Worm (Caenorhabditis elegans) whole organism, late embryonic: ENCODE results near the gene clh-5.

ENCODE experiments used
- C38D4.7 ChIP-seq: fragments of 200-800 bp; sonication (Bioruptor generic); optimal IDR thresholded peaks from 2 replicates; lab custom pipeline; 2018; ENCODE audit warnings: mild to moderate bottlenecking, missing genetic modification characterization, moderate library complexity, missing compliant biosample characterization
- F13H6.1 ChIP-seq: sonication (generic microtip); optimal IDR thresholded peaks from 2 replicates; lab custom pipeline; 2016; ENCODE audit warnings: missing genetic modification characterization, missing compliant biosample characterization
- K02D7.2 ChIP-seq: sonication (generic microtip); optimal IDR thresholded peaks from 2 replicates; lab custom pipeline; 2017; ENCODE audit warnings: mild to moderate bottlenecking, missing genetic modification characterization, missing compliant biosample characterization
- T23F11.4 ChIP-seq: fragments of 200-800 bp; sonication (Bioruptor generic); optimal IDR thresholded peaks from 2 replicates; lab custom pipeline; 2018; ENCODE audit warnings: mild to moderate bottlenecking, missing genetic modification characterization, missing compliant biosample characterization
- ama-1 ChIP-seq: fragments of 150-350 bp; optimal IDR thresholded peaks from 2 replicates; lab custom pipeline; 2014
- ceh-14 ChIP-seq: sonication (generic microtip); optimal IDR thresholded peaks from 2 replicates; lab custom pipeline; 2016; ENCODE audit warnings: missing genotype, missing genetic modification characterization, missing compliant biosample characterization
- ceh-18 ChIP-seq: sonication (generic microtip); optimal IDR thresholded peaks from 2 replicates; lab custom pipeline; 2016; ENCODE audit warnings: missing genetic modification characterization, missing compliant biosample characterization
- ceh-19 ChIP-seq: fragments of 200-800 bp; sonication (Bioruptor generic); optimal IDR thresholded peaks from 2 replicates; lab custom pipeline; 2018; ENCODE audit warnings: mild to moderate bottlenecking, missing genetic modification characterization, missing compliant biosample characterization
- ceh-2 ChIP-seq: sonication (generic microtip); optimal IDR thresholded peaks from 2 replicates; lab custom pipeline; 2016; ENCODE audit warnings: missing genotype, missing genetic modification characterization, missing compliant biosample characterization
- ceh-22 ChIP-seq: sonication (generic microtip); optimal IDR thresholded peaks from 2 replicates; lab custom pipeline; 2017; ENCODE audit warnings: missing biosample characterization, missing genetic modification characterization
- ceh-24 ChIP-seq: sonication (generic microtip); optimal IDR thresholded peaks from 2 replicates; lab custom pipeline; 2016; ENCODE audit warnings: mild to moderate bottlenecking, missing genetic modification characterization, missing compliant biosample characterization
- ceh-30 ChIP-seq: fragments of 150-350 bp; optimal IDR thresholded peaks from 2 replicates; lab custom pipeline; 2014; ENCODE audit warnings: missing biosample characterization, missing genetic modification characterization
- ceh-48 ChIP-seq: sonication (generic microtip); optimal IDR thresholded peaks from 2 replicates; lab custom pipeline; 2016; ENCODE audit warnings: missing genetic modification characterization, inconsistent platforms, missing compliant biosample characterization
- ceh-9 ChIP-seq: sonication (generic microtip); optimal IDR thresholded peaks from 2 replicates; lab custom pipeline; 2016; ENCODE audit warnings: mild to moderate bottlenecking, missing genetic modification characterization, inconsistent platforms, missing compliant biosample characterization
- dmd-4 ChIP-seq: sonication (generic microtip); optimal IDR thresholded peaks from 2 replicates; lab custom pipeline; 2016; ENCODE audit warnings: borderline replicate concordance, missing genetic modification characterization, missing compliant biosample characterization
- elt-2 ChIP-seq: sonication (generic microtip); optimal IDR thresholded peaks from 2 replicates; lab custom pipeline; 2016; ENCODE audit warnings: missing genetic modification reagents, missing genetic modification characterization, missing compliant biosample characterization
- elt-4 ChIP-seq: sonication (generic microtip); optimal IDR thresholded peaks from 2 replicates; lab custom pipeline; 2016; ENCODE audit warnings: missing genetic modification characterization, missing compliant biosample characterization
- ets-4 ChIP-seq: sonication (generic microtip); optimal IDR thresholded peaks from 2 replicates; lab custom pipeline; 2016; ENCODE audit warnings: missing genetic modification characterization, missing compliant biosample characterization
- fax-1 ChIP-seq: sonication (generic microtip); optimal IDR thresholded peaks from 2 replicates; lab custom pipeline; 2016; ENCODE audit warnings: missing genotype, missing genetic modification characterization, missing compliant biosample characterization
- fkh-10 ChIP-seq: fragments of 150-350 bp; optimal IDR thresholded peaks from 2 replicates; lab custom pipeline; 2014; ENCODE audit warnings: missing biosample characterization, missing genetic modification reagents, missing genetic modification characterization
- fkh-6 ChIP-seq: sonication (generic microtip); optimal IDR thresholded peaks from 2 replicates; lab custom pipeline; 2016; ENCODE audit warnings: missing genetic modification characterization, missing compliant biosample characterization
- gmeb-2 ChIP-seq: sonication (generic microtip); optimal IDR thresholded peaks from 2 replicates; lab custom pipeline; 2016; ENCODE audit warnings: missing genetic modification characterization, inconsistent platforms, missing compliant biosample characterization
- hlh-30 ChIP-seq: sonication (generic microtip); optimal IDR thresholded peaks from 2 replicates; lab custom pipeline; 2017; ENCODE audit warnings: antibody characterized with exemption, missing genetic modification characterization, missing compliant biosample characterization; ENCODE audit not compliant: insufficient read depth
- hlh-6 ChIP-seq: sonication (generic microtip); optimal IDR thresholded peaks from 2 replicates; lab custom pipeline; 2016; ENCODE audit warnings: missing genotype, missing genetic modification characterization, missing compliant biosample characterization
- lin-11 ChIP-seq: fragments of 200-800 bp; sonication (Bioruptor generic); optimal IDR thresholded peaks from 2 replicates; lab custom pipeline; 2018; ENCODE audit warnings: mild to moderate bottlenecking, missing genetic modification characterization, missing compliant biosample characterization
- madf-2 ChIP-seq: sonication (generic microtip); optimal IDR thresholded peaks from 2 replicates; lab custom pipeline; 2017; ENCODE audit warnings: missing genetic modification characterization, missing compliant biosample characterization
- mec-3 ChIP-seq: sonication (generic microtip); optimal IDR thresholded peaks from 2 replicates; lab custom pipeline; 2016; ENCODE audit warnings: borderline replicate concordance, missing genetic modification characterization, missing compliant biosample characterization
- nfya-1 ChIP-seq: sonication (generic microtip); optimal IDR thresholded peaks from 2 replicates; lab custom pipeline; 2017; ENCODE audit warnings: missing genetic modification characterization, mild to moderate bottlenecking, missing compliant biosample characterization, antibody characterized with exemption, moderate library complexity
- nhr-11 ChIP-seq: fragments of 150-350 bp; optimal IDR thresholded peaks from 2 replicates; lab custom pipeline; 2014; ENCODE audit warnings: missing biosample characterization, missing genetic modification characterization
- nhr-232 ChIP-seq: sonication (generic microtip); optimal IDR thresholded peaks from 2 replicates; lab custom pipeline; 2016; ENCODE audit warnings: missing genetic modification characterization, missing compliant biosample characterization
- npax-4 ChIP-seq: sonication (generic microtip); optimal IDR thresholded peaks from 2 replicates; lab custom pipeline; 2016; ENCODE audit warnings: missing genetic modification characterization, missing compliant biosample characterization
- pat-9 ChIP-seq: fragments of 200-800 bp; sonication (Bioruptor generic); optimal IDR thresholded peaks from 2 replicates; lab custom pipeline; 2018; ENCODE audit warnings: mild to moderate bottlenecking, missing genetic modification characterization, moderate library complexity, missing compliant biosample characterization
- pax-1 ChIP-seq: fragments of 150-350 bp; optimal IDR thresholded peaks from 2 replicates; lab custom pipeline; 2014; ENCODE audit warnings: missing biosample characterization, missing genetic modification characterization
- pqm-1 ChIP-seq: sonication (generic microtip); optimal IDR thresholded peaks from 2 replicates; lab custom pipeline; 2016; ENCODE audit warnings: missing genetic modification characterization, missing compliant biosample characterization
- pros-1 ChIP-seq: fragments of 150-350 bp; optimal IDR thresholded peaks from 2 replicates; lab custom pipeline; 2014; ENCODE audit warnings: missing biosample characterization, missing genetic modification reagents, missing genetic modification characterization
- rnt-1 ChIP-seq: sonication (generic microtip); optimal IDR thresholded peaks from 2 replicates; lab custom pipeline; 2016; ENCODE audit warnings: missing genetic modification characterization, missing compliant biosample characterization
- sdc-2 ChIP-seq: sonication (generic microtip); optimal IDR thresholded peaks from 2 replicates; lab custom pipeline; 2016; ENCODE audit warnings: missing genotype, missing genetic modification characterization, missing compliant biosample characterization
- tbx-2 ChIP-seq: sonication (generic microtip); optimal IDR thresholded peaks from 2 replicates; lab custom pipeline; 2016; ENCODE audit warnings: missing genetic modification characterization, missing compliant biosample characterization
- tbx-7 ChIP-seq: sonication (generic microtip); optimal IDR thresholded peaks from 2 replicates; lab custom pipeline; 2016; ENCODE audit warnings: missing genotype, missing genetic modification characterization, missing compliant biosample characterization
- ttx-3 ChIP-seq: sonication (generic microtip); optimal IDR thresholded peaks from 2 replicates; lab custom pipeline; 2016; ENCODE audit warnings: missing genetic modification reagents, missing genetic modification characterization, missing compliant biosample characterization
- unc-3 ChIP-seq, 2 experiments: fragments of 200-800 bp in 1 of 2; sonication (Bioruptor generic) in 1 of 2; sonication (generic microtip) in 1 of 2; conservative IDR thresholded peaks in 1 of 2; optimal IDR thresholded peaks in 1 of 2; 2 replicates each; pipeline versions ENCODE4 v1.3.6 to Lab custom; 2016 to 2022; ENCODE audit warnings: missing compliant biosample characterization in 2 of 2, missing genetic modification characterization in 2 of 2, missing genetic modification reagents in 1 of 2
- unc-42 ChIP-seq: sonication (generic microtip); optimal IDR thresholded peaks from 2 replicates; lab custom pipeline; 2016; ENCODE audit warnings: missing genotype, missing genetic modification characterization, missing compliant biosample characterization
- unc-55 ChIP-seq: sonication (generic microtip); optimal IDR thresholded peaks from 2 replicates; lab custom pipeline; 2017; ENCODE audit warnings: missing biosample characterization, missing genetic modification reagents, missing genetic modification characterization
- unc-86 ChIP-seq: sonication (generic microtip); optimal IDR thresholded peaks from 2 replicates; lab custom pipeline; 2016; ENCODE audit warnings: missing genetic modification characterization, missing compliant biosample characterization
- ztf-16 ChIP-seq: sonication (generic microtip); optimal IDR thresholded peaks from 2 replicates; lab custom pipeline; 2017; ENCODE audit warnings: missing genetic modification characterization, missing compliant biosample characterization

clh-5 gene

DNA sequence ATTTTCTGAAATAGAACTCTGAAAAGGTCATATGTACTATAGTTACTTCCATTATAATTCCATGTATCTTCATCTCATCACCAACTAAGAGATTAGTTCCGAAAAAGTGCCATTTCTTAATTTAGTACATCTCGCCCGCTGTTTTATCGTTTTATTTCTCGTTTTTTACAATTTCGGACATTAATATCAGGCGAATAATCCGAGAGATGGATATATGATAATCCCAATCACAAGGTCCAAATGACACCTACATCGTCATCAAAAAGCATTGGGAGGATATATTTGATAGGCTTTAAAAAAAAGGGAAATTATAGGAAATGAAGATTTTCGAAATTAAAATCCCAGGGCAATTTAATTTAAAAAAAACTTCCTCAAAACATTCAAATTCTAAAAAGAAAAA lies 21.9 kb upstream of the clh-5 start:
- TF ChIP-seq madf-2 (tag; lab: Kevin White, UChicago) (no peak), pqm-1 (no peak), tbx-7 (tag; lab: Kevin White, UChicago) (no peak), ceh-9 (tag; lab: Kevin White, UChicago) (no peak), fkh-10 (GFP tag; lab: Kevin White, UChicago) (no peak), ceh-2 (tag; lab: Kevin White, UChicago) (no peak), unc-3 (GFP tag; conservative IDR thresholded peaks at IDR 0.05; lab: Robert Waterston, UW) (no peak), unc-3 (tag; optimal IDR thresholded peaks at IDR 0.05; lab: Kevin White, UChicago) (no peak), hlh-30 (tag; lab: Kevin White, UChicago) (no peak), unc-42 (tag; lab: Kevin White, UChicago) (no peak), nhr-232 (no peak), ceh-19 (no peak), T23F11.4 (no peak), ceh-22 (no peak), mec-3 (tag; lab: Kevin White, UChicago) (no peak), elt-4 (no peak), gmeb-2 (tag; lab: Kevin White, UChicago) (no peak)

DNA sequence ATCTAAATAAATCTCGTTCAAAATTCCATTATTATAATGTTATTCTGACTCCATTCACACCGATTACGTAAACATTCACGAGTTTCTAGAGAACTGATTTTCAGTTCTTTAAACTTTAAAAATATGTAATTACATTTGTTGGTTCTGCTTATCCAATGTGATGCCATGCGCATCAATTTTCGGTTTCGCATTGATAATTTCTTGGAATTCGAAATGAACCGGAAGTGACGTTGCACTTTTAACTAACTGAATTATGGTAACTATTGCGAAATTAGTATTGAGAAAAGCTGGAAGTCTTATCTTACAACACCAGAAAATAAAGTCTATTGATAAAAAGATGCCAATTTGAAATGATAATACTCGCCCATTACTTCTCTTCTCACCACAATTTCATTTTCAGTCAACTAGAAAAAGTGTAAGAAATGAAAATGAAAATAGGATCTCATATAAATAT lies 19.4 kb upstream of the clh-5 start:
- TF ChIP-seq unc-42 (tag; lab: Kevin White, UChicago) (no peak), ceh-14 (tag; lab: Kevin White, UChicago) (no peak), ceh-18 (tag; lab: Kevin White, UChicago) (no peak), unc-55 (no peak), ztf-16 (tag; lab: Kevin White, UChicago) (no peak), ttx-3 (tag; lab: Kevin White, UChicago) (no peak), elt-2 (tag; lab: Kevin White, UChicago) (no peak), nhr-11 (no peak), ets-4 (no peak), ceh-24 (tag; lab: Kevin White, UChicago) (no peak), fkh-10 (GFP tag; lab: Kevin White, UChicago) (no peak), pat-9 (tag; lab: Kevin White, UChicago) (no peak), nfya-1 (no peak), ceh-22 (no peak), ceh-48 (no peak), F13H6.1 (no peak), fax-1 (tag; lab: Kevin White, UChicago) (no peak), tbx-2 (tag; lab: Kevin White, UChicago) (no peak), npax-4 (tag; lab: Kevin White, UChicago) (no peak)

DNA sequence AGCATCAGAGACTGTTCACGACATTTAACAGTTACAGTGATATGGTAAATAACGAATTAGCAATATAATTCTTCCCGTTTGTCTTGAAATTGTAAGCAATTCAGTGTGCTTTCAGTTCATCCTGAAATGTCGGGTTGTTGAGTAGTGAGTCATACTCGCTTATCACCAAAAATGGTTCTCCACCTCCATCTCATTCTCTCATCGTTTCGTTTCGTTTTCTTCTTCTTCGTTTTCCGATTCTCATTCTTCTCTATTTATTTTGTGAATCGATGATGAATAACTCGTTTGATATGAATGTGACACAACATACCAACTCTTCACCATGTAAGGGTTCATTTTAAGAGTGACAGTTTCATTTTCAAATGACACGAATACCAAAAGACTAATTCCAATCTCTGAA lies 18.0 kb upstream of the clh-5 start:
- TF ChIP-seq unc-55 (no peak), ceh-48 (no peak), ceh-30 (no peak), pros-1 (tag; lab: Kevin White, UChicago) (no peak), pax-1 (tag; lab: Kevin White, UChicago) (no peak), hlh-30 (tag; lab: Kevin White, UChicago) (no peak), tbx-2 (tag; lab: Kevin White, UChicago) (no peak)
- TF ChIP-seq, all 69 proteins: peak for 0

DNA sequence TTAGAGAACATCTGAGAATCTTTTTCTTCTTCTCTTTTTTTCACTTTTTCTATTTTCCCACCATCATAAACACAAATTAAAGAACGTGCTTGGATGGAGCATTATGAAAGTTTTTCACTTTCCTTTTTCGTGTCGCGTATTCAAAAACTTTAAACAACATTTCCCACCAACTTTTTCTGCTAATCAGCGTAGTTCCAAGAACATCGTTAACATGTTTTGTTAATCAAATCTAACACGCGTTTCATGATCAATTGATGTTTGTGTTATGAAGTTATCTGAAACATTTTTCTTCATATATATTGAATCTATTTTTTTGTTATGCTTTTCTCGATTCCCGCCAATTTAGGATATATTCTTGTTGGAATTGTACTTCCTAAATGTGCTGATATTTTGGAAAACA lies 17.2 kb upstream of the clh-5 start:
- no peak for TF ChIP-seq ets-4
- no peak for TF ChIP-seq rnt-1
- no peak for TF ChIP-seq ama-1 (lab: Kevin White, UChicago)
- no peak for TF ChIP-seq dmd-4 (tag; lab: Kevin White, UChicago)
- TF ChIP-seq unc-3 (GFP tag; conservative IDR thresholded peaks at IDR 0.05; lab: Robert Waterston, UW): no peak
- TF ChIP-seq unc-3 (tag; optimal IDR thresholded peaks at IDR 0.05; lab: Kevin White, UChicago): no peak
- TF ChIP-seq fkh-6 (tag; lab: Kevin White, UChicago): no peak
- no peak for TF ChIP-seq pax-1 (tag; lab: Kevin White, UChicago)
- TF ChIP-seq ceh-19: no peak
- no peak for TF ChIP-seq C38D4.7 (GFP tag; lab: Kevin White, UChicago)
- TF ChIP-seq mec-3 (tag; lab: Kevin White, UChicago): no peak
- no peak for TF ChIP-seq K02D7.2 (tag; lab: Kevin White, UChicago)
- no peak for TF ChIP-seq lin-11 (tag; lab: Kevin White, UChicago)
- TF ChIP-seq unc-86: no peak
- TF ChIP-seq sdc-2 (tag; lab: Kevin White, UChicago): no peak
- no peak for TF ChIP-seq hlh-6
